Fruit fly (Drosophila melanogaster): Measurements from ENCODE around the gene RPA2.
A peak's percentile ranks its signal among the peaks of the same experiment; 100 is the strongest.

Gene RPA2

dm6 chr2L:20889857-20890606, 35.9 kb downstream of the RPA2 start (continued):
- TF ChIP-seq TFAM (GFP tag; optimal IDR thresholded peaks at IDR 0.05) (no peak), D (optimal IDR thresholded peaks at IDR 0.05) (no peak), D (GFP tag; optimal IDR thresholded peaks at IDR 0.05) (peak; percentile 59), CG2875 (GFP tag; optimal IDR thresholded peaks at IDR 0.05) (peak; percentile 72), vnd (GFP tag; IDR thresholded peaks at IDR 0.05; ENCODE audit: partially characterized antibody) (no peak), CG42726 (GFP tag; IDR thresholded peaks at IDR 0.05; ENCODE audit: partially characterized antibody) (no peak), CG10321 (GFP tag; IDR thresholded peaks at IDR 0.05) (no peak), Kr (GFP tag; optimal IDR thresholded peaks at IDR 0.05) (no peak), Dll (GFP tag; IDR thresholded peaks at IDR 0.05; ENCODE audit: partially characterized antibody) (0 out of 4 replicates have a peak, but pooled peaks have one; percentile 22), her (GFP tag; optimal IDR thresholded peaks at IDR 0.05) (no peak), CG34224 (GFP tag; IDR thresholded peaks at IDR 0.05; ENCODE audit: partially characterized antibody) (no peak), danr (GFP tag; IDR thresholded peaks at IDR 0.05) (no peak), Gsc (GFP tag; IDR thresholded peaks at IDR 0.05) (no peak), Ravus (GFP tag; IDR thresholded peaks at IDR 0.05) (peak; percentile 39; the same call in 1 of the 2 replicates), sisA (GFP tag; IDR thresholded peaks at IDR 0.05) (peak; percentile 39; the same call in 1 of the 2 replicates), grau (tag; optimal IDR thresholded peaks at IDR 0.05) (peak; percentile 33), stwl (tag; optimal IDR thresholded peaks at IDR 0.05) (no peak), Rfx (GFP tag; IDR thresholded peaks at IDR 0.05) (no peak), CG43689 (GFP tag; IDR thresholded peaks at IDR 0.05) (no peak), peb (GFP tag; IDR thresholded peaks at IDR 0.05) (no peak), bigmax (GFP tag; optimal IDR thresholded peaks at IDR 0.05) (no peak), esg (GFP tag; conservative IDR thresholded peaks at IDR 0.05) (no peak), tin (GFP tag; optimal IDR thresholded peaks at IDR 0.05) (peak; percentile 36), dati (GFP tag; IDR thresholded peaks at IDR 0.05) (no peak), Meics (GFP tag; optimal IDR thresholded peaks at IDR 0.05) (peak; percentile 14), Hr3 (GFP tag; optimal IDR thresholded peaks at IDR 0.05) (no peak), usp (GFP tag; optimal IDR thresholded peaks at IDR 0.05) (no peak), CG14667 (GFP tag; IDR thresholded peaks at IDR 0.05) (no peak), Drgx (GFP tag; IDR thresholded peaks at IDR 0.05) (peak; percentile 48; the same call in 1 of the 2 replicates), sc (optimal IDR thresholded peaks at IDR 0.05) (no peak), sc (GFP tag; optimal IDR thresholded peaks at IDR 0.05) (peak; percentile 16), CG11504 (tag; optimal IDR thresholded peaks at IDR 0.05) (peak; percentile 55), sr (GFP tag; IDR thresholded peaks at IDR 0.05) (no peak; the same call in 2 of the 3 replicates), cato (GFP tag; optimal IDR thresholded peaks at IDR 0.05; ENCODE audit: borderline replicate concordance) (no peak), Atf6 (GFP tag; IDR thresholded peaks at IDR 0.05) (no peak; the same call in none of the 2 replicates), CG11695 (GFP tag; IDR thresholded peaks at IDR 0.05) (no peak), CG6272 (GFP tag; IDR thresholded peaks at IDR 0.05) (no peak), luna (GFP tag; optimal IDR thresholded peaks at IDR 0.05) (no peak), cad (GFP tag; optimal IDR thresholded peaks at IDR 0.05) (no peak), nom (GFP tag; optimal IDR thresholded peaks at IDR 0.05) (no peak), fd64A (GFP tag; optimal IDR thresholded peaks at IDR 0.05) (peak; percentile 36), CG3065 (GFP tag; optimal IDR thresholded peaks at IDR 0.05) (no peak), pb (GFP tag; optimal IDR thresholded peaks at IDR 0.05) (no peak), Xrp1 (GFP tag; IDR thresholded peaks at IDR 0.05) (peak; percentile 43; the same call in 1 of the 2 replicates), CG5180 (GFP tag; optimal IDR thresholded peaks at IDR 0.05) (no peak), gsb (GFP tag; IDR thresholded peaks at IDR 0.05) (no peak), Med (GFP tag) (peak; percentile 77), Doc3 (GFP tag; IDR thresholded peaks at IDR 0.05; ENCODE audit: partially characterized antibody) (no peak), Dek (tag; optimal IDR thresholded peaks at IDR 0.05) (no peak), CG11085 (GFP tag; IDR thresholded peaks at IDR 0.05) (no peak), CG14050 (GFP tag; IDR thresholded peaks at IDR 0.05) (no peak)
